Fruit fly (Drosophila melanogaster): Measurements from ENCODE around the gene Usp30.

Gene Usp30

DNA sequence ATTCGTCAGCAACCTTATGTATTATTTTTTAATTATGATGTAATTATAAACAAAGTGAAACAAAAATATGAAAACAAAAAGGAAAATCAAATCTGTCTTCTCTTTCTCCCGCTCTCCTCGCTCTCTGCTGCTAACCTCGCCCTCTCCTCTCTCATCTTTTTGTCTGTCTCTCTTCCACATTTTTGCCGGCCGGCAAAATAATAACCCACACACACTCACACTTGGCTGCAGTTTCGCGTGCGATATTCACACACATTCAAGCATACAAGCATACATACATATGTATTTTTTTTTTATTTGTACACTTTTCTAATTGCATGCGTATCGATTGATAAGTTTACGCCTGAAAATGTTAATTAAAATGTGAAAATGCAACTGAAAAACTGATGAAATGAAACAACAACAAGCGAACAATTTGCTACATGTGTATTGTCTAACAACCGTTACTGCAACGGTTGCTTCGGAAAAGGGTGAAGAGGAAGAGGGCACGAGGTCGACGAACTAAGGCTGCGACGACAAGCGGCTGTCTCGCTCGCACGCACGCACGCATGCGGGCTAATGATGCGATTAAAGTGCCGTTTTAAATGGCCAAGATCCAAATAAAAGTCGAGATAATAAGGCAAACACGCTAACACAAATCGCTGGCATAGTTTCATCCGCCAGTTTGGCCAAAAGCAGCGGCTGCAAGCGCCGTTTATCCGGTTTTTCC lies 24.9 kb upstream of the Usp30 start:
- TF ChIP-seq CG14711 (tag; optimal IDR thresholded peaks at IDR 0.05): no peak
- TF ChIP-seq kay (GFP tag; ENCODE audit: borderline replicate concordance): no peak
- TF ChIP-seq CG33017 (tag; optimal IDR thresholded peaks at IDR 0.05): no peak
- peak; percentile 71 for TF ChIP-seq cic (GFP tag; optimal IDR thresholded peaks at IDR 0.05)
- peak; percentile 73 for TF ChIP-seq tj (GFP tag; optimal IDR thresholded peaks at IDR 0.05)
- TF ChIP-seq ovo (GFP tag; optimal IDR thresholded peaks at IDR 0.05): peak; percentile 98
- no peak for TF ChIP-seq CG7045 (GFP tag; optimal IDR thresholded peaks at IDR 0.05)
- TF ChIP-seq Clk (GFP tag; optimal IDR thresholded peaks at IDR 0.05): no peak
- TF ChIP-seq cnc (optimal IDR thresholded peaks at IDR 0.05): no peak
- no peak for TF ChIP-seq CG5204 (GFP tag; optimal IDR thresholded peaks at IDR 0.05)
- TF ChIP-seq Hr96 (GFP tag; optimal IDR thresholded peaks at IDR 0.05): no peak
- TF ChIP-seq toe (GFP tag; optimal IDR thresholded peaks at IDR 0.05): no peak
- no peak for TF ChIP-seq pad (GFP tag; optimal IDR thresholded peaks at IDR 0.05)
- peak; percentile 71 for TF ChIP-seq Mnt (GFP tag; optimal IDR thresholded peaks at IDR 0.05)
- no peak for TF ChIP-seq CG1620 (GFP tag; optimal IDR thresholded peaks at IDR 0.05)
- TF ChIP-seq CG7101 (tag; optimal IDR thresholded peaks at IDR 0.05): no peak
- no peak for TF ChIP-seq bab1 (GFP tag; optimal IDR thresholded peaks at IDR 0.05)

dm6 chrX:5902701-5903100 lies 23.1 kb upstream of the Usp30 start:
- TF ChIP-seq CG11617 (GFP tag; optimal IDR thresholded peaks at IDR 0.05): no peak
- TF ChIP-seq bab1 (GFP tag; optimal IDR thresholded peaks at IDR 0.05): no peak
- no peak for TF ChIP-seq cnc (optimal IDR thresholded peaks at IDR 0.05)
- TF ChIP-seq cic (GFP tag; optimal IDR thresholded peaks at IDR 0.05): no peak
- TF ChIP-seq CG7045 (GFP tag; optimal IDR thresholded peaks at IDR 0.05): no peak
- TF ChIP-seq CG1620 (GFP tag; optimal IDR thresholded peaks at IDR 0.05): no peak
- no peak for TF ChIP-seq Hr96 (GFP tag; optimal IDR thresholded peaks at IDR 0.05)
- TF ChIP-seq pad (GFP tag; optimal IDR thresholded peaks at IDR 0.05): no peak
- TF ChIP-seq CG12768 (GFP tag; optimal IDR thresholded peaks at IDR 0.05): no peak
- no peak for TF ChIP-seq CG7101 (tag; optimal IDR thresholded peaks at IDR 0.05)
- no peak for TF ChIP-seq Crg-1 (GFP tag; optimal IDR thresholded peaks at IDR 0.05)
- TF ChIP-seq CG5204 (GFP tag; optimal IDR thresholded peaks at IDR 0.05): no peak
- TF ChIP-seq CG33017 (tag; optimal IDR thresholded peaks at IDR 0.05): no peak
- no peak for TF ChIP-seq toe (GFP tag; optimal IDR thresholded peaks at IDR 0.05)

DNA sequence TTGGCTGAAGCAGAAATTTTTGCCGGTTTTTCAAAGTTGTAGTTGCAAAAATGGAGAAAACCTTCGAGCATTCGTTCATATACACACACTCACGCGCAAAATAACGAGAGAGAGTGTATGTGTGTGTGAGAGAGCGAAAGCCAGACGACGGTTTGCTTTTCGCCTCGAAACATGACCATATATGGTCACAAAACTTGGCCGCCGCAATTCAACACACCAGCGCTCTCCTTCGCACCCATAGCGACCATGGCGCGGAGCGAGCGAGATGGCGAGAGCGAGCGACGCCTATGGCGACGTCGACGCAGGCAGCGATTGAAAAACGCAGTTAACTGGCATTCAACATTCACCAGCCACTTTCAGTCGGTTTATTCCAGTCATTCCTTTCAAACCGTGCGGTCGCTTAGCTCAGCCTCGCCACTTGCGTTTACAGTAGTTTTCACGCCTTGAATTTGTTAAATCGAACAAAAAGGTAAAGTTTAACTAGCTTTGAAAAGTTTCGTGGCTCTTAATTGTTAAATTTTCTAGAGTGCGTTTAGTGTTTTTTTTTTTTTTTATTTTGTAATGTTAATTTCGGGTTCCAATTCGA lies 22.1 kb upstream of the Usp30 start:
- TF ChIP-seq CG11617 (GFP tag; optimal IDR thresholded peaks at IDR 0.05) (peak; percentile 50), Crg-1 (GFP tag; optimal IDR thresholded peaks at IDR 0.05) (peak; percentile 46), Hr96 (GFP tag; optimal IDR thresholded peaks at IDR 0.05) (peak; percentile 48), Clk (GFP tag; optimal IDR thresholded peaks at IDR 0.05) (no peak), CG1620 (GFP tag; optimal IDR thresholded peaks at IDR 0.05) (peak; percentile 26), tj (GFP tag; optimal IDR thresholded peaks at IDR 0.05) (peak; percentile 87), bab1 (GFP tag; optimal IDR thresholded peaks at IDR 0.05) (peak; percentile 66), toe (GFP tag; optimal IDR thresholded peaks at IDR 0.05) (no peak), kay (GFP tag; ENCODE audit: borderline replicate concordance) (no peak), CG7045 (GFP tag; optimal IDR thresholded peaks at IDR 0.05) (no peak), CG12768 (GFP tag; optimal IDR thresholded peaks at IDR 0.05) (peak; percentile 45), pad (GFP tag; optimal IDR thresholded peaks at IDR 0.05) (peak; percentile 89), CG7101 (tag; optimal IDR thresholded peaks at IDR 0.05) (peak; percentile 47), cic (GFP tag; optimal IDR thresholded peaks at IDR 0.05) (peak; percentile 80), CG14711 (tag; optimal IDR thresholded peaks at IDR 0.05) (peak; percentile 1), Mnt (GFP tag; optimal IDR thresholded peaks at IDR 0.05) (peak; percentile 74), CG5204 (GFP tag; optimal IDR thresholded peaks at IDR 0.05) (no peak), cnc (optimal IDR thresholded peaks at IDR 0.05) (no peak), ovo (GFP tag; optimal IDR thresholded peaks at IDR 0.05) (peak; percentile 80), CG33017 (tag; optimal IDR thresholded peaks at IDR 0.05) (peak; percentile 18)

DNA sequence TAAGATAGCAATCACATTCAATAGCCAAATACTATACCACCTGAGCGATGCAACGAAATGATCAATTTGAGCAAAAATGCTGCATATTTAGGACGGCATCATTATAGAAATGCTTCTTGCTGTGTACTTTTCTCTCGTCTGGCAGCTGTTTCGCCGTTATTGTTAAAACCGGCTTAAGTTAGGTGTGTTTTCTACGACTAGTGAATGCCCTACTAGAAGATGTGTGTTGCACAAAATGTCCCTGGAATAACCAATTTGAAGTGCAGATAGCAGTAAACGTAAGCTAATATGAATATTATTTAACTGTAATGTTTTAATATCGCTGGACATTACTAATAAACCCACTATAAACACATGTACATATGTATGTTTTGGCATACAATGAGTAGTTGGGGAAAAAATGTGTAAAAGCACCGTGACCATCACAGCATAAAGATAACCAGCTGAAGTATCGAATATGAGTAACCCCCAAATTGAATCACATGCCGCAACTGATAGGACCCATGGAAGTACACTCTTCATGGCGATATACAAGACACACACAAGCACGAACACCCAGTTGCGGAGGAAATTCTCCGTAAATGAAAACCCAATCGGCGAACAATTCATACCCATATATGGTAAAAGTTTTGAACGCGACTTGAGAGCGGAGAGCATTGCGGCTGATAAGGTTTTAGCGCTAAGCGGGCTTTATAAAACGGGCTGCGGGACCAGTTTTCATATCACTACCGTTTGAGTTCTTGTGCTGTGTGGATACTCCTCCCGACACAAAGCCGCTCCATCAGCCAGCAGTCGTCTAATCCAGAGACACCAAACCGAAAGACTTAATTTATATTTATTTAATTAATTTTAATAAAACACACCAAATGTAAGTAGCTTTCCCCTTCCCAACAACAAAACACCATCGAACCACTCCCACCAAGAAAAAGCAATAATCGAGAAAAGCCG lies 20.8 kb upstream of the Usp30 start, which contains the start of gene Act5C:
Act5C (plus strand) TSS at position 716 of the 948 bp plus-strand sequence.
- TF ChIP-seq CG14711 (tag; optimal IDR thresholded peaks at IDR 0.05): peak; percentile 84
- TF ChIP-seq CG5204 (GFP tag; optimal IDR thresholded peaks at IDR 0.05): peak; percentile 71
- no peak for TF ChIP-seq kay (GFP tag; ENCODE audit: borderline replicate concordance)
- peak; percentile 42 for TF ChIP-seq tj (GFP tag; optimal IDR thresholded peaks at IDR 0.05)
- TF ChIP-seq Hr96 (GFP tag; optimal IDR thresholded peaks at IDR 0.05): peak; percentile 68
- peak; percentile 93 for TF ChIP-seq bab1 (GFP tag; optimal IDR thresholded peaks at IDR 0.05)
- TF ChIP-seq cic (GFP tag; optimal IDR thresholded peaks at IDR 0.05): no peak
- peak; percentile 33 for TF ChIP-seq Clk (GFP tag; optimal IDR thresholded peaks at IDR 0.05)
- TF ChIP-seq Crg-1 (GFP tag; optimal IDR thresholded peaks at IDR 0.05): peak; percentile 29
- TF ChIP-seq CG1620 (GFP tag; optimal IDR thresholded peaks at IDR 0.05): peak; percentile 46
- TF ChIP-seq pad (GFP tag; optimal IDR thresholded peaks at IDR 0.05): peak; percentile 65
- peak; percentile 63 for TF ChIP-seq CG11617 (GFP tag; optimal IDR thresholded peaks at IDR 0.05)
- TF ChIP-seq cnc (optimal IDR thresholded peaks at IDR 0.05): no peak
- TF ChIP-seq ovo (GFP tag; optimal IDR thresholded peaks at IDR 0.05): peak; percentile 93
- TF ChIP-seq CG33017 (tag; optimal IDR thresholded peaks at IDR 0.05): peak; percentile 70
- TF ChIP-seq CG7045 (GFP tag; optimal IDR thresholded peaks at IDR 0.05): peak; percentile 32
- TF ChIP-seq Mnt (GFP tag; optimal IDR thresholded peaks at IDR 0.05): peak; percentile 30
- TF ChIP-seq CG12768 (GFP tag; optimal IDR thresholded peaks at IDR 0.05): peak; percentile 58
- peak; percentile 44 for TF ChIP-seq toe (GFP tag; optimal IDR thresholded peaks at IDR 0.05)
- TF ChIP-seq CG7101 (tag; optimal IDR thresholded peaks at IDR 0.05): peak; percentile 87

All from whole organism, adult.